Worm (Caenorhabditis elegans) whole organism, L1 larva: ENCODE data around the gene igcm-1.

ENCODE experiments used
- C16A3.4 ChIP-seq: fragments of 150-350 bp; optimal IDR thresholded peaks from 2 replicates; lab custom pipeline; 2014; ENCODE audit warnings: missing biosample characterization, missing genetic modification characterization
- F16B12.6 ChIP-seq: fragments of 150-350 bp; optimal IDR thresholded peaks from 2 replicates; lab custom pipeline; 2014; ENCODE audit warnings: missing biosample characterization, missing genetic modification characterization
- Y116A8C.19 ChIP-seq: sonication (generic microtip); optimal IDR thresholded peaks from 2 replicates; lab custom pipeline; 2016; ENCODE audit warnings: missing compliant biosample characterization, missing genetic modification characterization, borderline replicate concordance
- aha-1 ChIP-seq: fragments of 150-350 bp; optimal IDR thresholded peaks from 2 replicates; lab custom pipeline; 2014; ENCODE audit warnings: missing biosample characterization, missing genetic modification characterization
- alr-1 ChIP-seq: fragments of 200-800 bp; sonication (Bioruptor generic); optimal IDR thresholded peaks from 2 replicates; lab custom pipeline; 2018; ENCODE audit warnings: borderline replicate concordance, mild to moderate bottlenecking, missing genetic modification characterization, missing compliant biosample characterization
- aly-2 ChIP-seq: fragments of 150-350 bp; optimal IDR thresholded peaks from 2 replicates; lab custom pipeline; 2014; ENCODE audit warnings: missing biosample characterization, missing genetic modification characterization
- blmp-1 ChIP-seq: fragments of 150-350 bp; optimal IDR thresholded peaks from 2 replicates; lab custom pipeline; 2014; ENCODE audit warnings: missing biosample characterization, missing genetic modification characterization
- ceh-88 ChIP-seq: fragments of 200-800 bp; sonication (Bioruptor generic); IDR thresholded peaks from 2 replicates; pipeline ENCODE4 v1.3.6; 2022; ENCODE audit warnings: missing genetic modification characterization, missing compliant biosample characterization
- ces-1 ChIP-seq: fragments of 150-350 bp; optimal IDR thresholded peaks from 2 replicates; lab custom pipeline; 2014; ENCODE audit warnings: missing biosample characterization, missing genetic modification reagents, missing genetic modification characterization
- dpl-1 ChIP-seq, 3 experiments: fragments of 150-350 bp in 2 of 3; sonication (generic microtip) in 1 of 3; optimal IDR thresholded peaks; 2 replicates each; lab custom pipeline; 2014 to 2017; ENCODE audit warnings: missing biosample characterization in 3 of 3, missing genetic modification characterization in 3 of 3, missing genetic modification reagents in 3 of 3
- dsc-1 ChIP-seq: sonication (generic microtip); optimal IDR thresholded peaks from 2 replicates; lab custom pipeline; 2016; ENCODE audit warnings: mild to moderate bottlenecking, missing genetic modification characterization, missing compliant biosample characterization
- efl-1 ChIP-seq, 4 experiments: fragments of 150-350 bp; optimal IDR thresholded peaks in 3 of 4; peaks in 1 of 4; 1 replicate in 1 of 4; 2 replicates in 3 of 4; lab custom pipeline; 2014; ENCODE audit warnings: missing biosample characterization in 2 of 4, missing genetic modification characterization in 2 of 4, missing genetic modification reagents in 2 of 4
- egl-13 ChIP-seq: sonication (generic microtip); optimal IDR thresholded peaks from 2 replicates; lab custom pipeline; 2016; ENCODE audit warnings: missing genotype, missing genetic modification reagents, missing genetic modification characterization, missing compliant biosample characterization
- egl-27 ChIP-seq, 2 experiments: fragments of 150-350 bp in 1 of 2; sonication (generic microtip); optimal IDR thresholded peaks; 3 replicates each; lab custom pipeline; 2017 to 2018; ENCODE audit warnings: missing biosample characterization in 2 of 2, missing genetic modification characterization in 2 of 2, missing genetic modification reagents in 2 of 2
- elt-2 ChIP-seq: sonication (generic microtip); optimal IDR thresholded peaks from 2 replicates; lab custom pipeline; 2016; ENCODE audit warnings: missing genetic modification characterization, mild to moderate bottlenecking, inconsistent platforms, missing compliant biosample characterization, missing genetic modification reagents
- ets-5 ChIP-seq: fragments of 200-800 bp; sonication (Bioruptor generic); IDR thresholded peaks from 2 replicates; pipeline ENCODE4 v1.3.6; 2022; ENCODE audit warnings: missing genetic modification characterization, missing compliant biosample characterization
- fkh-10 ChIP-seq: sonication (generic microtip); optimal IDR thresholded peaks from 2 replicates; lab custom pipeline; 2017; ENCODE audit warnings: missing biosample characterization, missing genetic modification reagents, missing genetic modification characterization
- fkh-8 ChIP-seq: sonication (generic microtip); optimal IDR thresholded peaks from 2 replicates; lab custom pipeline; 2016; ENCODE audit warnings: mild to moderate bottlenecking, missing genetic modification characterization, missing compliant biosample characterization
- hlh-4 ChIP-seq: sonication (generic microtip); optimal IDR thresholded peaks from 2 replicates; lab custom pipeline; 2016; ENCODE audit warnings: mild to moderate bottlenecking, missing genetic modification characterization, missing compliant biosample characterization
- hpl-2 ChIP-seq: fragments of 150-350 bp; optimal IDR thresholded peaks from 2 replicates; lab custom pipeline; 2014; ENCODE audit warnings: missing biosample characterization, missing genetic modification reagents, missing genetic modification characterization
- irx-1 ChIP-seq: sonication (generic microtip); optimal IDR thresholded peaks from 2 replicates; lab custom pipeline; 2016; ENCODE audit warnings: missing genetic modification characterization, missing compliant biosample characterization
- isw-1 ChIP-seq: fragments of 200-800 bp; sonication (Bioruptor generic); IDR thresholded peaks from 2 replicates; pipeline ENCODE4 v1.3.6; 2022; ENCODE audit warnings: missing genetic modification characterization, missing compliant biosample characterization
- jun-1 ChIP-seq: fragments of 150-350 bp; optimal IDR thresholded peaks from 2 replicates; lab custom pipeline; 2014; ENCODE audit warnings: missing biosample characterization, missing genetic modification reagents, missing genetic modification characterization
- lin-15B ChIP-seq: fragments of 150-350 bp; sonication (generic microtip); optimal IDR thresholded peaks from 3 replicates; lab custom pipeline; 2014; ENCODE audit warnings: missing biosample characterization, missing genetic modification characterization
- lin-35 ChIP-seq, 2 experiments: fragments of 150-350 bp; optimal IDR thresholded peaks; 2 replicates each; lab custom pipeline; 2014; ENCODE audit warnings: missing biosample characterization in 2 of 2, missing genetic modification characterization in 2 of 2, missing genetic modification reagents in 2 of 2
- lin-39 ChIP-seq: fragments of 150-350 bp; optimal IDR thresholded peaks from 2 replicates; lab custom pipeline; 2014; ENCODE audit warnings: missing biosample characterization, missing genetic modification reagents, missing genetic modification characterization
- lir-3 ChIP-seq: sonication (generic microtip); optimal IDR thresholded peaks from 2 replicates; lab custom pipeline; 2016; ENCODE audit warnings: mild to moderate bottlenecking, missing genetic modification characterization, moderate library complexity, missing compliant biosample characterization; ENCODE audit not compliant: poor library complexity
- lsy-2 ChIP-seq, 2 experiments: fragments of 150-350 bp; optimal IDR thresholded peaks; 2 replicates each; lab custom pipeline; 2014; ENCODE audit warnings: missing biosample characterization in 2 of 2, missing genetic modification characterization in 2 of 2
- mef-2 ChIP-seq: fragments of 150-350 bp; optimal IDR thresholded peaks from 2 replicates; lab custom pipeline; 2014; ENCODE audit warnings: missing biosample characterization, missing genetic modification characterization
- mep-1 ChIP-seq: fragments of 150-350 bp; optimal IDR thresholded peaks from 2 replicates; lab custom pipeline; 2014; ENCODE audit warnings: missing biosample characterization, missing genetic modification characterization
- nhr-11 ChIP-seq: fragments of 150-350 bp; optimal IDR thresholded peaks from 2 replicates; lab custom pipeline; 2014; ENCODE audit warnings: missing biosample characterization, missing genetic modification characterization
- nhr-12 ChIP-seq: sonication (generic microtip); optimal IDR thresholded peaks from 2 replicates; lab custom pipeline; 2017; ENCODE audit warnings: missing biosample characterization, missing genetic modification characterization
- nhr-237 ChIP-seq: fragments of 150-350 bp; optimal IDR thresholded peaks from 2 replicates; lab custom pipeline; 2014; ENCODE audit warnings: missing biosample characterization, missing genetic modification characterization
- nhr-28 ChIP-seq: fragments of 150-350 bp; optimal IDR thresholded peaks from 2 replicates; lab custom pipeline; 2014; ENCODE audit warnings: missing biosample characterization, missing genetic modification characterization
- nhr-47 ChIP-seq: sonication (generic microtip); optimal IDR thresholded peaks from 2 replicates; lab custom pipeline; 2016; ENCODE audit warnings: mild to moderate bottlenecking, missing genetic modification characterization, moderate library complexity, missing compliant biosample characterization
- nhr-71 ChIP-seq: sonication (generic microtip); optimal IDR thresholded peaks from 2 replicates; lab custom pipeline; 2016; ENCODE audit warnings: mild to moderate bottlenecking, missing genetic modification characterization, moderate library complexity, missing compliant biosample characterization
- nhr-76 ChIP-seq: sonication (generic microtip); optimal IDR thresholded peaks from 2 replicates; lab custom pipeline; 2017; ENCODE audit warnings: missing biosample characterization, missing genetic modification characterization
- nhr-77 ChIP-seq: fragments of 150-350 bp; optimal IDR thresholded peaks from 2 replicates; lab custom pipeline; 2014; ENCODE audit warnings: missing biosample characterization, missing genetic modification characterization
- nhr-84 ChIP-seq: sonication (generic microtip); optimal IDR thresholded peaks from 2 replicates; lab custom pipeline; 2017; ENCODE audit warnings: missing biosample characterization, missing genetic modification characterization
- nhr-85 ChIP-seq: sonication (generic microtip); peaks from one replicate; lab custom pipeline; 2016; ENCODE audit warnings: missing genetic modification characterization, inconsistent platforms, missing compliant biosample characterization
- nhr-90 ChIP-seq: sonication (generic microtip); optimal IDR thresholded peaks from 2 replicates; lab custom pipeline; 2016; ENCODE audit warnings: mild to moderate bottlenecking, missing genetic modification characterization, missing compliant biosample characterization; ENCODE audit not compliant: poor library complexity
- pqm-1 ChIP-seq: sonication (generic microtip); optimal IDR thresholded peaks from 3 replicates; lab custom pipeline; 2017; ENCODE audit warnings: missing biosample characterization, missing genetic modification characterization
- rnt-1 ChIP-seq: sonication (generic microtip); optimal IDR thresholded peaks from 2 replicates; lab custom pipeline; 2016; ENCODE audit warnings: mild to moderate bottlenecking, missing genetic modification characterization, moderate library complexity, missing compliant biosample characterization
- skn-1 ChIP-seq: fragments of 150-350 bp; optimal IDR thresholded peaks from 2 replicates; lab custom pipeline; 2014; ENCODE audit warnings: missing biosample characterization, missing genetic modification characterization
- snpc-4 ChIP-seq: fragments of 150-350 bp; optimal IDR thresholded peaks from 2 replicates; lab custom pipeline; 2014; ENCODE audit warnings: missing biosample characterization, missing genetic modification characterization
- sptf-1 ChIP-seq: fragments of 150-350 bp; optimal IDR thresholded peaks from 2 replicates; lab custom pipeline; 2014; ENCODE audit warnings: missing biosample characterization, missing genetic modification characterization
- tbx-2 ChIP-seq: sonication (generic microtip); optimal IDR thresholded peaks from 2 replicates; lab custom pipeline; 2016; ENCODE audit warnings: missing genetic modification characterization, missing compliant biosample characterization
- tlp-1 ChIP-seq: fragments of 150-350 bp; optimal IDR thresholded peaks from 2 replicates; lab custom pipeline; 2014; ENCODE audit warnings: missing biosample characterization, missing genetic modification characterization
- unc-130 ChIP-seq: fragments of 150-350 bp; optimal IDR thresholded peaks from 2 replicates; lab custom pipeline; 2017; ENCODE audit warnings: missing biosample characterization, missing genetic modification characterization, inconsistent platforms
- unc-30 ChIP-seq: sonication (generic microtip); optimal IDR thresholded peaks from 2 replicates; lab custom pipeline; 2017; ENCODE audit warnings: missing biosample characterization, missing genetic modification characterization
- unc-86 ChIP-seq: sonication (generic microtip); optimal IDR thresholded peaks from 2 replicates; lab custom pipeline; 2016; ENCODE audit warnings: missing genetic modification characterization, missing compliant biosample characterization
- unc-98 ChIP-seq: fragments of 200-800 bp; sonication (Bioruptor generic); IDR thresholded peaks from 2 replicates; pipeline ENCODE4 v1.3.6; 2022; ENCODE audit warnings: missing genetic modification characterization, missing compliant biosample characterization
- vab-15 ChIP-seq: sonication (generic microtip); optimal IDR thresholded peaks from 2 replicates; lab custom pipeline; 2017; ENCODE audit warnings: missing genotype, mild to moderate bottlenecking, missing genetic modification characterization, missing compliant biosample characterization
- zag-1 ChIP-seq: fragments of 150-350 bp; optimal IDR thresholded peaks from 2 replicates; lab custom pipeline; 2014; ENCODE audit warnings: missing biosample characterization, missing genetic modification characterization

The igcm-1 gene

DNA sequence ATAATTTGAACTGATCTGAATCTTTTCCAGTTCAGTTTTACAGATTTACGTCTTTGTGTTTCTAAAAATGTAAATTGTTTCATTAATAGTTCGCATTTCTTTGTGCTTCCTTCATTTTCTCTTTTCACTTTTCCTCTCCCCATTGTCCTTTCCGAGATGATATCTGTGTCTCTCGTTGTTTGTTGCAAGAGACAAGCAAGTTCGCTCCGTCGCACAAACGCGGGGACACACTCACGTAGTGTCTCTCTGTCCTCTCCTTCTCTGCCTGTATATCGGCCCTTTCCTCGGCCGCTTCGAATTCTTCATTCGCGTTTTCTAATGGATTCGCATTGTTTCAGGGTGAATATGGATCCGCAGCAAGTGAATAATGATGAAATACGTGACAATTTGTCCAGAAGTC, 25.6 kb upstream of the igcm-1 start, which contains the start of gene ZC13.1 (continued):
- no peak for TF ChIP-seq egl-27 (tag; optimal IDR thresholded peaks at IDR 0.05; lab: Kevin White, UChicago)
- peak; percentile 86 for TF ChIP-seq mep-1 (tag; lab: Kevin White, UChicago)
- TF ChIP-seq hpl-2 (GFP tag; lab: Kevin White, UChicago), result no peak
- TF ChIP-seq nhr-71 (tag; lab: Kevin White, UChicago), result peak; percentile 63
- TF ChIP-seq unc-98 (GFP tag; lab: Robert Waterston, UW), result no peak
- no peak for TF ChIP-seq pqm-1 (tag; lab: Kevin White, UChicago)
- peak; percentile 71 for TF ChIP-seq fkh-8
- TF ChIP-seq vab-15 (tag; lab: Kevin White, UChicago), result no peak
- no peak for TF ChIP-seq nhr-84 (tag; lab: Kevin White, UChicago)
- TF ChIP-seq blmp-1, result peak; percentile 97
- TF ChIP-seq egl-13 (tag; lab: Kevin White, UChicago), result no peak
- TF ChIP-seq nhr-76, result no peak
- peak; percentile 73 for TF ChIP-seq nhr-85 (tag; lab: Kevin White, UChicago)
- TF ChIP-seq jun-1 (tag; lab: Kevin White, UChicago), result peak; percentile 18
- TF ChIP-seq nhr-237 (tag; lab: Kevin White, UChicago), result no peak
- peak; percentile 28 for TF ChIP-seq fkh-10 (GFP tag; lab: Kevin White, UChicago)
- peak; percentile 64 for TF ChIP-seq nhr-47
- TF ChIP-seq isw-1, result no peak
- TF ChIP-seq nhr-12, result no peak
- no peak for TF ChIP-seq hlh-4 (tag; lab: Kevin White, UChicago)
- TF ChIP-seq mef-2 (tag; lab: Kevin White, UChicago), result peak; percentile 3
- no peak for TF ChIP-seq tlp-1
- TF ChIP-seq unc-86, result peak; percentile 12
- no peak for TF ChIP-seq snpc-4 (tag; lab: Kevin White, UChicago)
- TF ChIP-seq unc-30, result no peak
- peak; percentile 36 to 66 for TF ChIP-seq efl-1 (optimal IDR thresholded peaks at IDR 0.05; lab: Kevin White, UChicago)
- TF ChIP-seq efl-1 (GFP tag; optimal IDR thresholded peaks at IDR 0.05 in 1 of 2; lab: Kevin White, UChicago), result peak in 1 of 2 experiments; percentile 15
- no peak for TF ChIP-seq irx-1 (tag; lab: Kevin White, UChicago)
- TF ChIP-seq skn-1, result peak; percentile 96
- TF ChIP-seq lsy-2 (tag; optimal IDR thresholded peaks at IDR 0.05; lab: Kevin White, UChicago), result peak; percentile 45 to 81
- no peak for TF ChIP-seq nhr-28
- no peak for TF ChIP-seq aly-2
- no peak for TF ChIP-seq nhr-11 (tag; lab: Kevin White, UChicago)
- TF ChIP-seq lin-15B (tag; lab: Kevin White, UChicago), result peak; percentile 61
- no peak for TF ChIP-seq aha-1 (tag; lab: Kevin White, UChicago)
- no peak for TF ChIP-seq lin-39 (tag; lab: Kevin White, UChicago)
- no peak for TF ChIP-seq alr-1 (tag; lab: Kevin White, UChicago)
- TF ChIP-seq ces-1, result no peak
- no peak for TF ChIP-seq ceh-88 (GFP tag; lab: Robert Waterston, UW)
- TF ChIP-seq C16A3.4 (tag; lab: Kevin White, UChicago), result peak; percentile 70
- TF ChIP-seq sptf-1 (tag; lab: Kevin White, UChicago), result no peak
- no peak for TF ChIP-seq ets-5
- peak; percentile 58 for TF ChIP-seq nhr-77 (tag; lab: Kevin White, UChicago)
- TF ChIP-seq unc-130 (tag; lab: Kevin White, UChicago), result peak; percentile 40
- TF ChIP-seq dsc-1 (tag; lab: Kevin White, UChicago), result peak; percentile 13
- TF ChIP-seq zag-1 (tag; lab: Kevin White, UChicago), result no peak
- TF ChIP-seq lir-3, result no peak
- TF ChIP-seq dpl-1 (GFP tag; optimal IDR thresholded peaks at IDR 0.05; lab: Kevin White, UChicago), result peak; percentile 30 to 64 (median 46)
- TF ChIP-seq nhr-90 (tag; lab: Kevin White, UChicago), result no peak
- TF ChIP-seq Y116A8C.19 (tag; lab: Kevin White, UChicago), result no peak
- TF ChIP-seq elt-2, result no peak
- peak; percentile 61 to 81 for TF ChIP-seq lin-35 (GFP tag; optimal IDR thresholded peaks at IDR 0.05; lab: Kevin White, UChicago)
- peak; percentile 53 for TF ChIP-seq tbx-2 (tag; lab: Kevin White, UChicago)
- peak; percentile 72 for TF ChIP-seq rnt-1
- peak; percentile 25 for TF ChIP-seq F16B12.6 (tag; lab: Kevin White, UChicago)
